Worm (Caenorhabditis elegans): ENCODE measurements around the gene hmt-1.

DNA sequence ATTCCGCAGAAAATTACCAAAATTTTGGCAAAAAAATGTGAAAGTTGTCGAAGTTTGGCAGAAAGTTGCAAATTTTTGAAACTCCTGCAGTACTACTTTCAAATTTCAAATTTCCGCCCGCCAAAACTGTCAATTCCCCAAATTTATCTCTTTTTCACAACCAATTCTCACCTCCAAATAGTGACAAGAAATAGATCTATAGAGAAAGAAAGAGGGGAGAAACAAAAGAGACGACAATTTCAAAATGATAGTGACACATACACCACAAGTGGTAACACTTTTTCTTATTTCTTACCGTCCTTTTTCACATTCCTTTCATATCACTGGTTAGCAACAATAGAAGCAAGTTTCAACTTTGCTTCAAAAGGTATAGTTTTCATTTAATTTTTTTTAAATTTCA is 15.8 kb downstream of the hmt-1 start:
- TF ChIP-seq ztf-6 (GFP tag; IDR thresholded peaks at IDR 0.05) (no peak), C06A6.2 (GFP tag; conservative IDR thresholded peaks at IDR 0.05) (no peak), ama-1 (optimal IDR thresholded peaks at IDR 0.05) (no peak), ama-1 (GFP tag; optimal IDR thresholded peaks at IDR 0.05) (no peak), sea-2 (GFP tag; IDR thresholded peaks at IDR 0.05) (no peak), F49E8.2 (tag; optimal IDR thresholded peaks at IDR 0.05; ENCODE audit: insufficient read depth) (no peak), dpl-1 (GFP tag; optimal IDR thresholded peaks at IDR 0.05) (no peak), gei-17 (GFP tag; optimal IDR thresholded peaks at IDR 0.05) (no peak), unc-62 (GFP tag; optimal IDR thresholded peaks at IDR 0.05) (no peak), F55B11.4 (tag; optimal IDR thresholded peaks at IDR 0.05; ENCODE audit: borderline replicate concordance, insufficient read depth) (no peak)
